Fruit fly (Drosophila melanogaster): Measurements from ENCODE around the gene Send2.

- TF ChIP-seq OdsH (GFP tag; optimal IDR thresholded peaks at IDR 0.05) = no peak
- TF ChIP-seq CG9705 (GFP tag; optimal IDR thresholded peaks at IDR 0.05) = no peak
- no peak for TF ChIP-seq pan (optimal IDR thresholded peaks at IDR 0.05)
- no peak for TF ChIP-seq jim (GFP tag; optimal IDR thresholded peaks at IDR 0.05)
- no peak for TF ChIP-seq Dfd (GFP tag; optimal IDR thresholded peaks at IDR 0.05)
- TF ChIP-seq brk (GFP tag; optimal IDR thresholded peaks at IDR 0.05) = no peak
- no peak for TF ChIP-seq Hr78 (GFP tag; optimal IDR thresholded peaks at IDR 0.05)
- TF ChIP-seq psq (GFP tag; optimal IDR thresholded peaks at IDR 0.05) = peak; percentile 40
- no peak for TF ChIP-seq dl (GFP tag; optimal IDR thresholded peaks at IDR 0.05; ENCODE audit: insufficient read depth in 1 of 2, partially characterized antibody in 2 of 2)
Measured at dm6 chr2L:14366590-14367273, 20.2 kb upstream of the Send2 start.

All from whole organism, wandering third instar larva.